Worm (Caenorhabditis elegans) whole organism, L4/young adult: ENCODE measurements around the gene F09B12.3.

ENCODE experiments used
- W03F9.2 ChIP-seq: fragments of 150-350 bp; optimal IDR thresholded peaks from 2 replicates; lab custom pipeline; 2014; ENCODE audit warnings: missing biosample characterization, missing genetic modification characterization
- dao-5 ChIP-seq: sonication (generic microtip); optimal IDR thresholded peaks from 2 replicates; lab custom pipeline; 2016; ENCODE audit warnings: missing genotype, missing genetic modification characterization, moderate library complexity, missing compliant biosample characterization

ce11 chrX:15100369-15100963, 2.7 kb upstream of the F09B12.3 start, which contains the start of gene dhhc-1:
- TF ChIP-seq W03F9.2 (tag; lab: Kevin White, UChicago) (no peak), dao-5 (tag; lab: Kevin White, UChicago) (no peak)
